Fruit fly (Drosophila melanogaster): ENCODE data around the gene snRNP-U1-C.
A peak's percentile ranks its signal among the peaks of the same experiment; 100 is the strongest.

DNA sequence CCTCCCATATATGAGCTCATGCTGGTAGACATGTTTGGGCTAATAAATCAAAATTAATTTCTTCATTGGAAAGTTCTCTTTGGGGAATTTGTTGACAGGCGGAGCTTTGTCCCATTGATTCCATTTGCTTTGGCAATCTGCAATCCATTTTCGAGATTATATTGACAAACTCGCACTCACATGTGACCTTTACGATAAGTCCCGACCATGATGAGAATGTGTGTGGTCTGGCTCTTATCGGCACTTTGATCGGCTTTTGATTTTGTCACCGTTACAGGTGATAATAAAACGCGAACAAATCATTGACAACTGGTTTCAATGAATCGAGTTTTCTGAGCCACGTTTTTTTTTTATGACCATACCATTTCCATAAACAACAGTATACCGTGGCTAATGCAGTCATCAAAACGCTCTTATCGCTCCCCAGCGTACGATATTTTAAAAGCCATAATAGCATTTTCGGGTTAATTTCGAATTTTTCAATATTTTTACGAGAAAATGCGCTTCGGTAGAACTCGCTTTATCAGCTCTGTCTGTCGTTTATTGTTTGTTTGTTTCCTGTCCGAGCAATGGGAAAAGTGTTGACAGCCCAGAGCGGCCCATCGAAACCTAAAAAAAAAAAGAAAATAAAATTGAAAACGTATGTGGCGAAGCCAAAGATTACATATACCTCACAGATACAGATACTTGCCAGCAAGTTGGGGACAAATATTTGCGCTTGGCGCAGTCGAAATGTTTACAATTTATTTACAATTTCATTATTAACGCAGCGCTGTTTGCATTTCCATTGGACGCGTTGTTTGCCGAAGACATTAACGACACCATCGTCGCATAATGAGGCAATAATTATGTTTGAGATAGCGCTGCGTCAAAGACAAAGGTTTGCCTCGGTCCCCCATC lies 14.2 kb upstream of the snRNP-U1-C start:
- TF ChIP-seq CG11617 (GFP tag; optimal IDR thresholded peaks at IDR 0.05) (peak; percentile 13), kay (GFP tag; ENCODE audit: borderline replicate concordance) (peak; percentile 43), cnc (optimal IDR thresholded peaks at IDR 0.05) (no peak), CG7045 (GFP tag; optimal IDR thresholded peaks at IDR 0.05) (no peak), ovo (GFP tag; optimal IDR thresholded peaks at IDR 0.05) (peak; percentile 20), cic (GFP tag; optimal IDR thresholded peaks at IDR 0.05) (no peak), Hr96 (GFP tag; optimal IDR thresholded peaks at IDR 0.05) (no peak)
